Fruit fly (Drosophila melanogaster) whole organism, prepupa: ENCODE data around the gene CG31008.

Source experiments
- CG11762 ChIP-seq: fragments of 200-800 bp; sonication (Bioruptor generic); optimal IDR thresholded peaks from 3 replicates; lab custom pipeline; 2016; ENCODE audit warnings: missing biosample characterization, missing genetic modification characterization; ENCODE audit not compliant: insufficient read depth
- CG15336 ChIP-seq: fragments of 200-800 bp; sonication (Bioruptor generic); IDR thresholded peaks from 2 replicates; pipeline ENCODE4 v1.3.6; 2022; ENCODE audit warnings: missing biosample characterization, missing genetic modification characterization
- CG1621 ChIP-seq: fragments of 200-800 bp; sonication (Bioruptor generic); optimal IDR thresholded peaks from 3 replicates; lab custom pipeline; 2018; ENCODE audit warnings: missing biosample characterization, mild to moderate bottlenecking, missing genetic modification characterization
- CG16779 ChIP-seq: fragments of 200-800 bp; sonication (Bioruptor generic); optimal IDR thresholded peaks from 3 replicates; lab custom pipeline; 2017; ENCODE audit warnings: missing biosample characterization, mild to moderate bottlenecking, missing genetic modification characterization
- CG3032 ChIP-seq: fragments of 200-800 bp; optimal IDR thresholded peaks from 2 replicates; lab custom pipeline; 2019; ENCODE audit warnings: missing biosample characterization, mild to moderate bottlenecking, missing genetic modification characterization, moderate library complexity
- CG31627 ChIP-seq: fragments of 200-800 bp; sonication (Bioruptor generic); optimal IDR thresholded peaks from 3 replicates; lab custom pipeline; 2016; ENCODE audit warnings: missing biosample characterization, missing genetic modification characterization
- CG3919 ChIP-seq: fragments of 200-800 bp; sonication (Bioruptor generic); optimal IDR thresholded peaks from 3 replicates; lab custom pipeline; 2016; ENCODE audit warnings: missing biosample characterization, missing genetic modification characterization
- CG4318 ChIP-seq: fragments of 200-800 bp; sonication (Bioruptor generic); optimal IDR thresholded peaks from 3 replicates; lab custom pipeline; 2017; ENCODE audit warnings: missing biosample characterization, mild to moderate bottlenecking, missing genetic modification characterization
- CG6792 ChIP-seq: fragments of 200-800 bp; sonication (Bioruptor generic); optimal IDR thresholded peaks from 3 replicates; lab custom pipeline; 2016; ENCODE audit warnings: missing biosample characterization, missing genetic modification characterization
- CG6808 ChIP-seq: fragments of 200-800 bp; sonication (Bioruptor generic); optimal IDR thresholded peaks from 3 replicates; lab custom pipeline; 2017; ENCODE audit warnings: missing biosample characterization, missing genetic modification characterization, mild to moderate bottlenecking, moderate library complexity, missing genetic modification reagents
- CG8119 ChIP-seq: fragments of 200-800 bp; sonication (Bioruptor generic); IDR thresholded peaks from 3 replicates; pipeline ENCODE4 v1.3.6; 2022; ENCODE audit warnings: missing biosample characterization, missing genetic modification characterization
- CG8319 ChIP-seq: fragments of 200-800 bp; sonication (Bioruptor generic); optimal IDR thresholded peaks from 3 replicates; lab custom pipeline; 2016; ENCODE audit warnings: missing biosample characterization, missing genetic modification characterization
- CG8632 ChIP-seq: fragments of 200-800 bp; sonication (Bioruptor generic); optimal IDR thresholded peaks from 3 replicates; lab custom pipeline; 2016; ENCODE audit warnings: missing biosample characterization, missing genetic modification characterization
- CG9139 ChIP-seq: fragments of 200-800 bp; sonication (Bioruptor generic); optimal IDR thresholded peaks from 3 replicates; lab custom pipeline; 2017; ENCODE audit warnings: missing biosample characterization, mild to moderate bottlenecking, missing genetic modification characterization
- Eip75B ChIP-seq: fragments of 200-800 bp; sonication (Bioruptor generic); optimal IDR thresholded peaks from 3 replicates; lab custom pipeline; 2016; ENCODE audit warnings: missing biosample characterization, missing genetic modification characterization
- Eip78C ChIP-seq: fragments of 200-800 bp; sonication (Bioruptor generic); peaks from one replicate; lab custom pipeline; 2016; ENCODE audit warnings: missing biosample characterization, missing genetic modification characterization
- Ets21C ChIP-seq: fragments of 200-800 bp; sonication (Bioruptor generic); optimal IDR thresholded peaks from 3 replicates; lab custom pipeline; 2016; ENCODE audit warnings: missing biosample characterization, missing genetic modification characterization
- Ets96B ChIP-seq: fragments of 200-800 bp; optimal IDR thresholded peaks from 2 replicates; lab custom pipeline; 2019; ENCODE audit warnings: missing biosample characterization, mild to moderate bottlenecking, missing genetic modification characterization, moderate library complexity
- Hr39 ChIP-seq: fragments of 200-800 bp; sonication (Bioruptor generic); optimal IDR thresholded peaks from 2 replicates; lab custom pipeline; 2016; ENCODE audit warnings: missing biosample characterization, missing genetic modification characterization
- Hr4 ChIP-seq: fragments of 200-800 bp; sonication (Bioruptor generic); optimal IDR thresholded peaks from 3 replicates; lab custom pipeline; 2016; ENCODE audit warnings: missing biosample characterization, missing genetic modification characterization
- Met ChIP-seq: fragments of 200-800 bp; sonication (Bioruptor generic); optimal IDR thresholded peaks from 3 replicates; lab custom pipeline; 2016; ENCODE audit warnings: missing biosample characterization, missing genetic modification characterization
- OdsH ChIP-seq: fragments of 200-800 bp; sonication (Bioruptor generic); optimal IDR thresholded peaks from 3 replicates; lab custom pipeline; 2016; ENCODE audit warnings: missing biosample characterization, missing genetic modification characterization
- Smox ChIP-seq: fragments of 200-800 bp; sonication (Bioruptor generic); optimal IDR thresholded peaks from 3 replicates; lab custom pipeline; 2016; ENCODE audit warnings: missing biosample characterization, missing genetic modification characterization
- Sox15 ChIP-seq: fragments of 200-800 bp; sonication (Bioruptor generic); optimal IDR thresholded peaks from 3 replicates; lab custom pipeline; 2016; ENCODE audit warnings: missing biosample characterization, missing genetic modification characterization
- achi ChIP-seq: fragments of 200-800 bp; sonication (Bioruptor generic); optimal IDR thresholded peaks from 3 replicates; lab custom pipeline; 2016; ENCODE audit warnings: missing biosample characterization, missing genetic modification characterization
- eg ChIP-seq: fragments of 200-800 bp; sonication (Bioruptor generic); IDR thresholded peaks from 3 replicates; pipeline ENCODE4 v1.3.6; 2022; ENCODE audit warnings: missing biosample characterization, missing genetic modification characterization
- esn ChIP-seq: fragments of 200-800 bp; sonication (Bioruptor generic); optimal IDR thresholded peaks from 2 replicates; lab custom pipeline; 2016; ENCODE audit warnings: missing biosample characterization, mild to moderate bottlenecking, missing genetic modification characterization, moderate library complexity
- pdm3 ChIP-seq: fragments of 200-800 bp; sonication (Bioruptor generic); optimal IDR thresholded peaks from 3 replicates; lab custom pipeline; 2016; ENCODE audit warnings: missing biosample characterization, missing genetic modification characterization
- salr ChIP-seq, 2 experiments: fragments of 200-800 bp; sonication (Bioruptor generic); optimal IDR thresholded peaks; 3 replicates each; lab custom pipeline; 2016 to 2018; ENCODE audit warnings: missing biosample characterization in 2 of 2, missing genetic modification characterization in 2 of 2, mild to moderate bottlenecking in 1 of 2
- spab ChIP-seq: fragments of 200-800 bp; sonication (Bioruptor generic); optimal IDR thresholded peaks from 2 replicates; lab custom pipeline; 2017; ENCODE audit warnings: missing biosample characterization, mild to moderate bottlenecking, missing genetic modification characterization, missing genetic modification reagents
- ss ChIP-seq, 2 experiments: fragments of 200-800 bp; sonication (Bioruptor generic); optimal IDR thresholded peaks; 2 replicates in 1 of 2; 3 replicates in 1 of 2; lab custom pipeline; 2017 to 2018; ENCODE audit warnings: mild to moderate bottlenecking in 2 of 2, missing biosample characterization in 2 of 2, missing genetic modification characterization in 2 of 2, moderate library complexity in 1 of 2
- topi ChIP-seq: fragments of 200-800 bp; sonication (Bioruptor generic); optimal IDR thresholded peaks from 3 replicates; lab custom pipeline; 2016; ENCODE audit warnings: missing biosample characterization, missing genetic modification characterization
- vri ChIP-seq: fragments of 200-800 bp; sonication (Bioruptor generic); optimal IDR thresholded peaks from 3 replicates; lab custom pipeline; 2016; ENCODE audit warnings: missing biosample characterization, mild to moderate bottlenecking, missing genetic modification characterization

Gene CG31008

dm6 chr3R:30989948-30990347 is at the start of gene CG31008:
TSS of gene CG31008 (minus strand) at chr3R:30990006.
- no peak for TF ChIP-seq eg (GFP tag; lab: Robert Waterston, UW)
- no peak for TF ChIP-seq CG11762 (GFP tag; lab: Kevin White, UChicago)
- TF ChIP-seq Sox15 (GFP tag; lab: Kevin White, UChicago), result no peak
- no peak for TF ChIP-seq Smox (GFP tag; lab: Kevin White, UChicago)
- TF ChIP-seq salr (GFP tag; optimal IDR thresholded peaks at IDR 0.05; lab: Kevin White, UChicago), result no peak
- no peak for TF ChIP-seq CG16779 (tag; lab: Kevin White, UChicago)
- no peak for TF ChIP-seq CG31627 (GFP tag; lab: Kevin White, UChicago)
- TF ChIP-seq ss (GFP tag; optimal IDR thresholded peaks at IDR 0.05; lab: Kevin White, UChicago), result no peak
- TF ChIP-seq CG6792, result no peak
- TF ChIP-seq achi (GFP tag; lab: Kevin White, UChicago), result no peak
- no peak for TF ChIP-seq OdsH (GFP tag; lab: Kevin White, UChicago)
- no peak for TF ChIP-seq CG15336
- TF ChIP-seq Eip75B (GFP tag; lab: Kevin White, UChicago), result no peak
- no peak for TF ChIP-seq CG8632
- TF ChIP-seq Hr39, result no peak
- no peak for TF ChIP-seq pdm3 (GFP tag; lab: Kevin White, UChicago)
- TF ChIP-seq Ets21C (GFP tag; lab: Kevin White, UChicago), result no peak
- no peak for TF ChIP-seq Ets96B

dm6 chr3R:31038473-31039424 is 48.9 kb upstream of the CG31008 start, which contains the start of gene CanA1:
TSS of gene CanA1 (plus strand) at chr3R:31039374.
- TF ChIP-seq CG16779 (tag; lab: Kevin White, UChicago) (no peak), Ets21C (GFP tag; lab: Kevin White, UChicago) (no peak), CG8119 (0 out of 3 replicates have a peak, but pooled peaks have one; percentile 31), eg (GFP tag; lab: Robert Waterston, UW) (peak; percentile 47; the same call in 1 of the 3 replicates), CG15336 (0 out of 2 replicates have a peak, but pooled peaks have one; percentile 17), CG1621 (no peak), esn (no peak)

- TF ChIP-seq CG8319 (GFP tag; lab: Kevin White, UChicago), result no peak
- TF ChIP-seq Ets96B, result no peak
- no peak for TF ChIP-seq CG9139 (GFP tag; lab: Kevin White, UChicago)
- no peak for TF ChIP-seq CG11762 (GFP tag; lab: Kevin White, UChicago)
- TF ChIP-seq, all 60 proteins: peak for 0
Measured at dm6 chr3R:31035046-31035445, 45.2 kb upstream of the CG31008 start, which contains the start of gene CG33773. TSS of gene CG33773 (plus strand) at chr3R:31035346.

dm6 chr3R:31020762-31021161 is 31.0 kb upstream of the CG31008 start:
- TF ChIP-seq Ets96B (no peak), CG8119 (no peak), vri (no peak), eg (GFP tag; lab: Robert Waterston, UW) (no peak), Eip78C (no peak), CG3919 (GFP tag; lab: Kevin White, UChicago) (no peak), achi (GFP tag; lab: Kevin White, UChicago) (no peak), spab (GFP tag; lab: Kevin White, UChicago) (no peak), CG4318 (GFP tag; lab: Kevin White, UChicago) (no peak), topi (no peak), Met (GFP tag; lab: Kevin White, UChicago) (no peak), Hr4 (GFP tag; lab: Kevin White, UChicago) (no peak), CG3032 (no peak), CG31627 (GFP tag; lab: Kevin White, UChicago) (no peak), CG6808 (GFP tag; lab: Kevin White, UChicago) (no peak)
